Worm (Caenorhabditis elegans): ENCODE results near the gene Y9C9A.5.

- TF ChIP-seq flt-1 (GFP tag; IDR thresholded peaks at IDR 0.05) (no peak), ztf-23 (GFP tag; IDR thresholded peaks at IDR 0.05) (no peak), med-1 (GFP tag; optimal IDR thresholded peaks at IDR 0.05; ENCODE audit: insufficient read depth) (no peak), T22C8.4 (GFP tag; IDR thresholded peaks at IDR 0.05) (no peak), ref-1 (GFP tag; conservative IDR thresholded peaks at IDR 0.05) (no peak)
These were observed 12.1 kb downstream of the Y9C9A.5 start, which contains the start of gene str-163 for ce11 chrIV:4953887-4954286.
